Worm (Caenorhabditis elegans) whole organism, L4 larva: ENCODE results near the gene ttbk-3.

ENCODE experiments used
- F37D6.2 ChIP-seq: sonication (generic microtip); optimal IDR thresholded peaks from 2 replicates; lab custom pipeline; 2016; ENCODE audit warnings: mild to moderate bottlenecking, missing genetic modification characterization, missing compliant biosample characterization
- T26A8.4 ChIP-seq: fragments of 200-800 bp; sonication (Bioruptor generic); IDR thresholded peaks from 2 replicates; pipeline ENCODE4 v1.3.6; 2022; ENCODE audit warnings: missing genetic modification characterization, missing compliant biosample characterization
- Y105C5A.15 ChIP-seq: fragments of 200-800 bp; sonication (Bioruptor generic); IDR thresholded peaks from 2 replicates; pipeline ENCODE4 v1.3.6; 2022; ENCODE audit warnings: missing genetic modification characterization, missing compliant biosample characterization
- Y75B8A.6 ChIP-seq: fragments of 200-800 bp; sonication (Bioruptor generic); IDR thresholded peaks from 2 replicates; pipeline ENCODE4 v1.3.6; 2022; ENCODE audit warnings: missing genetic modification reagents, missing genetic modification characterization, missing compliant biosample characterization
- aly-2 ChIP-seq: sonication (generic microtip); optimal IDR thresholded peaks from 2 replicates; lab custom pipeline; 2018; ENCODE audit warnings: missing biosample characterization, missing genetic modification characterization
- ama-1 ChIP-seq: fragments of 150-350 bp; optimal IDR thresholded peaks from 2 replicates; lab custom pipeline; 2014; ENCODE audit warnings: inconsistent platforms, mixed read lengths
- arid-1 ChIP-seq: fragments of 200-800 bp; sonication (Bioruptor generic); conservative IDR thresholded peaks from 2 replicates; pipeline ENCODE4 v1.3.6; 2022; ENCODE audit warnings: missing genetic modification reagents, missing genetic modification characterization, missing compliant biosample characterization
- ceh-28 ChIP-seq: fragments of 150-350 bp; optimal IDR thresholded peaks from 2 replicates; lab custom pipeline; 2014; ENCODE audit warnings: missing biosample characterization, missing genetic modification reagents, missing genetic modification characterization
- ceh-82 ChIP-seq: sonication (generic microtip); optimal IDR thresholded peaks from 2 replicates; lab custom pipeline; 2017; ENCODE audit warnings: missing biosample characterization, missing genetic modification characterization
- ces-1 ChIP-seq: fragments of 150-350 bp; sonication (generic microtip); optimal IDR thresholded peaks from 4 replicates; lab custom pipeline; 2014; ENCODE audit warnings: missing biosample characterization, missing genetic modification reagents, missing genetic modification characterization
- daf-16 ChIP-seq, 3 experiments: sonication (generic microtip); optimal IDR thresholded peaks; 2 replicates each; lab custom pipeline; 2016 to 2017; ENCODE audit warnings: missing genetic modification characterization in 3 of 3, missing genetic modification reagents in 3 of 3, mild to moderate bottlenecking in 2 of 3, missing compliant biosample characterization in 2 of 3, missing biosample characterization in 1 of 3, moderate library complexity in 1 of 3
- daf-8 ChIP-seq: fragments of 200-800 bp; sonication (Bioruptor generic); IDR thresholded peaks from 2 replicates; pipeline ENCODE4 v1.3.6; 2022; ENCODE audit warnings: missing genetic modification characterization, missing compliant biosample characterization
- dmd-6 ChIP-seq: fragments of 200-800 bp; sonication (Bioruptor generic); IDR thresholded peaks from 2 replicates; pipeline ENCODE4 v1.3.6; 2022; ENCODE audit warnings: missing genetic modification reagents, missing genetic modification characterization, missing compliant biosample characterization
- duxl-1 ChIP-seq: sonication (generic microtip); optimal IDR thresholded peaks from 2 replicates; lab custom pipeline; 2016; ENCODE audit warnings: mild to moderate bottlenecking, missing genetic modification characterization, moderate library complexity, missing compliant biosample characterization; ENCODE audit not compliant: poor library complexity
- dve-1 ChIP-seq: sonication (generic microtip); optimal IDR thresholded peaks from 2 replicates; lab custom pipeline; 2017; ENCODE audit warnings: antibody characterized with exemption, mild to moderate bottlenecking, missing genetic modification characterization, missing compliant biosample characterization; ENCODE audit not compliant: insufficient read depth
- hlh-11 ChIP-seq: fragments of 200-800 bp; sonication (Bioruptor generic); optimal IDR thresholded peaks from 2 replicates; lab custom pipeline; 2018; ENCODE audit warnings: mild to moderate bottlenecking, missing genetic modification characterization, missing compliant biosample characterization
- hlh-30 ChIP-seq: sonication (generic microtip); optimal IDR thresholded peaks from 2 replicates; lab custom pipeline; 2017; ENCODE audit warnings: antibody characterized with exemption, mild to moderate bottlenecking, missing genetic modification characterization, missing compliant biosample characterization; ENCODE audit not compliant: insufficient read depth
- hmg-1.1 ChIP-seq: fragments of 200-800 bp; sonication (Bioruptor generic); IDR thresholded peaks from 2 replicates; pipeline ENCODE4 v1.3.6; 2022; ENCODE audit warnings: missing genetic modification reagents, missing genetic modification characterization, missing compliant biosample characterization
- lin-13 ChIP-seq: fragments of 150-350 bp; optimal IDR thresholded peaks from 2 replicates; lab custom pipeline; 2014; ENCODE audit warnings: missing biosample characterization, missing genetic modification reagents, missing genetic modification characterization
- lin-15B ChIP-seq: fragments of 150-350 bp; sonication (generic microtip); optimal IDR thresholded peaks from 3 replicates; lab custom pipeline; 2014; ENCODE audit warnings: missing biosample characterization, missing genetic modification characterization
- lin-38 ChIP-seq: fragments of 200-800 bp; sonication (Bioruptor generic); IDR thresholded peaks from 2 replicates; pipeline ENCODE4 v1.3.6; 2022; ENCODE audit warnings: missing genetic modification reagents, missing genetic modification characterization, missing compliant biosample characterization
- lir-3 ChIP-seq: sonication (generic microtip); optimal IDR thresholded peaks from 2 replicates; lab custom pipeline; 2016; ENCODE audit warnings: mild to moderate bottlenecking, missing genetic modification characterization, missing compliant biosample characterization
- lsy-2 ChIP-seq, 2 experiments: fragments of 150-350 bp in 1 of 2; sonication (generic microtip) in 1 of 2; optimal IDR thresholded peaks; 2 replicates each; lab custom pipeline; 2014 to 2017; ENCODE audit warnings: missing biosample characterization in 2 of 2, missing genetic modification characterization in 2 of 2
- mdl-1 ChIP-seq, 2 experiments: fragments of 150-350 bp in 1 of 2; sonication (generic microtip) in 1 of 2; optimal IDR thresholded peaks; 2 replicates each; lab custom pipeline; 2014 to 2017; ENCODE audit warnings: missing biosample characterization in 2 of 2, missing genetic modification characterization in 2 of 2
- mep-1 ChIP-seq: fragments of 150-350 bp; sonication (generic microtip); optimal IDR thresholded peaks from 3 replicates; lab custom pipeline; 2014; ENCODE audit warnings: missing biosample characterization, missing genetic modification characterization
- mes-2 ChIP-seq: sonication (generic microtip); optimal IDR thresholded peaks from 2 replicates; lab custom pipeline; 2016; ENCODE audit warnings: missing genotype, mild to moderate bottlenecking, missing genetic modification characterization, missing compliant biosample characterization; ENCODE audit not compliant: poor library complexity, severe bottlenecking
- mxl-3 ChIP-seq: fragments of 200-800 bp; sonication (Bioruptor generic); optimal IDR thresholded peaks from 2 replicates; lab custom pipeline; 2018; ENCODE audit warnings: mild to moderate bottlenecking, missing genetic modification characterization, missing compliant biosample characterization
- nhr-10 ChIP-seq: fragments of 150-350 bp; optimal IDR thresholded peaks from 2 replicates; lab custom pipeline; 2014; ENCODE audit warnings: missing biosample characterization, missing genetic modification characterization
- nhr-102 ChIP-seq: sonication (generic microtip); optimal IDR thresholded peaks from 2 replicates; lab custom pipeline; 2016; ENCODE audit warnings: mild to moderate bottlenecking, missing genetic modification characterization, moderate library complexity, missing compliant biosample characterization
- nhr-111 ChIP-seq: fragments of 200-800 bp; sonication (Bioruptor generic); optimal IDR thresholded peaks from 2 replicates; lab custom pipeline; 2018; ENCODE audit warnings: mild to moderate bottlenecking, missing genetic modification characterization, missing compliant biosample characterization
- nhr-25 ChIP-seq: sonication (generic microtip); optimal IDR thresholded peaks from 2 replicates; lab custom pipeline; 2017; ENCODE audit warnings: missing genetic modification characterization, mild to moderate bottlenecking, missing compliant biosample characterization, antibody characterized with exemption, moderate library complexity, borderline replicate concordance; ENCODE audit not compliant: insufficient read depth
- nhr-28 ChIP-seq: fragments of 150-350 bp; optimal IDR thresholded peaks from 2 replicates; lab custom pipeline; 2014; ENCODE audit warnings: missing biosample characterization, missing genetic modification characterization
- nhr-41 ChIP-seq: fragments of 200-800 bp; sonication (Bioruptor generic); IDR thresholded peaks from 2 replicates; pipeline ENCODE4 v1.3.6; 2022; ENCODE audit warnings: missing genetic modification reagents, missing genetic modification characterization, missing compliant biosample characterization
- nhr-42 ChIP-seq: fragments of 200-800 bp; sonication (Bioruptor generic); IDR thresholded peaks from 2 replicates; pipeline ENCODE4 v1.3.6; 2022; ENCODE audit warnings: missing genetic modification characterization, missing compliant biosample characterization
- nhr-48 ChIP-seq: sonication (generic microtip); optimal IDR thresholded peaks from 2 replicates; lab custom pipeline; 2016; ENCODE audit warnings: mild to moderate bottlenecking, missing genetic modification characterization, missing compliant biosample characterization
- nhr-6 ChIP-seq: fragments of 150-350 bp; optimal IDR thresholded peaks from 2 replicates; lab custom pipeline; 2014; ENCODE audit warnings: missing biosample characterization, missing genetic modification characterization
- nhr-76 ChIP-seq: fragments of 150-350 bp; optimal IDR thresholded peaks from 2 replicates; lab custom pipeline; 2014; ENCODE audit warnings: missing biosample characterization, missing genetic modification characterization
- nhr-77 ChIP-seq: fragments of 150-350 bp; optimal IDR thresholded peaks from 2 replicates; lab custom pipeline; 2014; ENCODE audit warnings: missing biosample characterization, missing genetic modification characterization
- pqm-1 ChIP-seq: sonication (generic microtip); optimal IDR thresholded peaks from 2 replicates; lab custom pipeline; 2017; ENCODE audit warnings: missing biosample characterization, missing genetic modification characterization
- rbr-2 ChIP-seq: sonication (generic microtip); optimal IDR thresholded peaks from 2 replicates; lab custom pipeline; 2016; ENCODE audit warnings: missing genotype, missing genetic modification characterization, missing compliant biosample characterization
- set-16 ChIP-seq: fragments of 200-800 bp; sonication (Bioruptor generic); IDR thresholded peaks from 2 replicates; pipeline ENCODE4 v1.3.6; 2022; ENCODE audit warnings: missing genetic modification reagents, missing genetic modification characterization, missing compliant biosample characterization
- snpc-1.2 ChIP-seq: fragments of 200-800 bp; sonication (Bioruptor generic); IDR thresholded peaks from 2 replicates; pipeline ENCODE4 v1.3.6; 2022; ENCODE audit warnings: missing genetic modification reagents, missing genetic modification characterization, missing compliant biosample characterization
- spr-1 ChIP-seq: sonication (generic microtip); optimal IDR thresholded peaks from 2 replicates; lab custom pipeline; 2016; ENCODE audit warnings: mild to moderate bottlenecking, missing genetic modification characterization, missing compliant biosample characterization
- spr-3 ChIP-seq: fragments of 200-800 bp; sonication (Bioruptor generic); optimal IDR thresholded peaks from 2 replicates; lab custom pipeline; 2018; ENCODE audit warnings: mild to moderate bottlenecking, missing genetic modification characterization, missing compliant biosample characterization
- tag-97 ChIP-seq: fragments of 200-800 bp; sonication (Bioruptor generic); IDR thresholded peaks from 2 replicates; pipeline ENCODE4 v1.3.6; 2022; ENCODE audit warnings: missing genetic modification characterization, missing compliant biosample characterization
- unc-62 ChIP-seq, 3 experiments: fragments of 150-350 bp in 1 of 3; sonication (generic microtip); optimal IDR thresholded peaks in 2 of 3; peaks in 1 of 3; 1 replicate in 1 of 3; 2 replicates in 2 of 3; lab custom pipeline; 2014 to 2017; ENCODE audit warnings: missing biosample characterization in 3 of 3, missing genetic modification characterization in 3 of 3, missing genetic modification reagents in 3 of 3, missing genotype in 1 of 3
- vab-7 ChIP-seq: fragments of 200-800 bp; sonication (Bioruptor generic); IDR thresholded peaks from 2 replicates; pipeline ENCODE4 v1.3.6; 2022; ENCODE audit warnings: missing genetic modification reagents, missing genetic modification characterization, missing compliant biosample characterization
- zag-1 ChIP-seq: fragments of 150-350 bp; optimal IDR thresholded peaks from 2 replicates; lab custom pipeline; 2014; ENCODE audit warnings: missing biosample characterization, missing genetic modification characterization
- zfp-2 ChIP-seq: sonication (generic microtip); optimal IDR thresholded peaks from 2 replicates; lab custom pipeline; 2016; ENCODE audit warnings: mild to moderate bottlenecking, missing genetic modification characterization, missing compliant biosample characterization

ttbk-3 gene

DNA sequence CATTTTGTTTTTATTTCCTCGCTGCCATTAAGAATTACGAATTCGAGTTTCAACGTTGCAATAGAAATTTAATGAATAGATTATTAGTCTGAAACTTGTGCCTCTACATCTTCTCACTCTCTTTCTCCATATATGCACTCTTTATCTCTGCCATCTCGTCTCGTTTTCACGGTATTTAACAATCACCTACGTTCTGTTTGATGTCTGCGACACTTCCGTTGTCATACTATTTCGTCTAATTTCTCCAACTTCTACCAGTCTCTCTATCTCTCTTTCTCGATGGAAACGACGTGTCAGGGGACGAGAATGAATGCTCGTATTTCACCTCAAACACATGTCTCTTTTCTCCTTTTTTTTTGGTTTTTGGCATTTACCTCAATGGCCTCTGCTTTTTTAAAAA is 15.9 kb downstream of the ttbk-3 start (continued):
- TF ChIP-seq arid-1 (GFP tag; lab: Robert Waterston, UW) (no peak), Y105C5A.15 (GFP tag; lab: Robert Waterston, UW) (no peak), zfp-2 (tag; lab: Kevin White, UChicago) (no peak), hlh-11 (tag; lab: Kevin White, UChicago) (peak; percentile 71), set-16 (no peak), lin-38 (GFP tag; lab: Robert Waterston, UW) (no peak), lir-3 (no peak), F37D6.2 (tag; lab: Kevin White, UChicago) (no peak), tag-97 (GFP tag; lab: Robert Waterston, UW) (no peak), dve-1 (tag; lab: Kevin White, UChicago) (peak; percentile 37)

DNA sequence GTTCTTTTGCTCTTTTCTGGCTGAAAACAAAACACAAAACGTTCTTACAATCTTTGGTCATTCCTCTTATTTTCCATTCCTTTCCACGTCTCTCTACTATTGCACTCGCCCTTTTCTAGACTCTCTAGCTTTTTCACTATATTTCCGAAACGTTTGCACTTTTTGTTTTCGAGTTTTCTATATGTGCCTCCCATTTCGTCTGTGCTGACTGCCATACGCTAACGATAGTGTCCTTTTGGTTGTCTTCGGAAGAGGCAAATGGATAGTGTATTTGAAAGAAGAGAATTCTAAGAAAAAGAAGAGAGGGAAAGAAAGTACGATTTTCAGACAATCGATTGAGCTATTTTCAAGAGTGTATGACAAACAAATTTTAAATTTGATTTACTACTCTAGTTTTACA is 17.0 kb downstream of the ttbk-3 start:
- TF ChIP-seq mxl-3, result no peak
- TF ChIP-seq lir-3, result no peak
- TF ChIP-seq zag-1 (tag; lab: Kevin White, UChicago), result no peak
- no peak for TF ChIP-seq lin-13
- peak; percentile 46; the same call in 1 of the 2 replicates for TF ChIP-seq dmd-6 (GFP tag; lab: Robert Waterston, UW)
- no peak for TF ChIP-seq nhr-76
- TF ChIP-seq lsy-2 (tag; optimal IDR thresholded peaks at IDR 0.05; lab: Kevin White, UChicago), result peak in 1 of 2 experiments; percentile 19
- no peak for TF ChIP-seq spr-3
- peak; percentile 9 for TF ChIP-seq mes-2 (tag; lab: Kevin White, UChicago)
- no peak for TF ChIP-seq daf-16 (GFP tag; optimal IDR thresholded peaks at IDR 0.05; lab: Kevin White, UChicago)
- TF ChIP-seq daf-16 (tag; optimal IDR thresholded peaks at IDR 0.05; lab: Kevin White, UChicago), result peak; percentile 85
- no peak for TF ChIP-seq T26A8.4 (GFP tag; lab: Robert Waterston, UW)
- peak in 1 of 2 experiments; percentile 44 for TF ChIP-seq mdl-1 (tag; optimal IDR thresholded peaks at IDR 0.05; lab: Kevin White, UChicago)
- no peak for TF ChIP-seq vab-7 (GFP tag; lab: Robert Waterston, UW)
- TF ChIP-seq mep-1 (tag; lab: Kevin White, UChicago), result peak; percentile 30
- no peak for TF ChIP-seq nhr-41 (GFP tag; lab: Robert Waterston, UW)
- TF ChIP-seq nhr-111 (GFP tag; lab: Kevin White, UChicago), result no peak
- TF ChIP-seq lin-15B, result no peak
- TF ChIP-seq nhr-10 (tag; lab: Kevin White, UChicago), result no peak
- peak; percentile 64 for TF ChIP-seq dve-1 (tag; lab: Kevin White, UChicago)
- peak; percentile 43 for TF ChIP-seq hlh-30 (tag; lab: Kevin White, UChicago)
- no peak for TF ChIP-seq nhr-77 (tag; lab: Kevin White, UChicago)
- no peak for TF ChIP-seq ces-1 (GFP tag; lab: Kevin White, UChicago)
- no peak for TF ChIP-seq hmg-1.1
- peak in 1 of 2 experiments; percentile 51 for TF ChIP-seq unc-62 (GFP tag; optimal IDR thresholded peaks at IDR 0.05 in 1 of 2; lab: Kevin White, UChicago)
- TF ChIP-seq unc-62 (tag; optimal IDR thresholded peaks at IDR 0.05; lab: Kevin White, UChicago), result no peak
- no peak for TF ChIP-seq ceh-28 (tag; lab: Kevin White, UChicago)
- TF ChIP-seq hlh-11 (tag; lab: Kevin White, UChicago), result peak; percentile 47
- TF ChIP-seq nhr-28, result peak; percentile 73
- peak; percentile 69 for TF ChIP-seq pqm-1 (tag; lab: Kevin White, UChicago)
- TF ChIP-seq zfp-2 (tag; lab: Kevin White, UChicago), result no peak
- TF ChIP-seq nhr-102 (tag; lab: Kevin White, UChicago), result no peak

DNA sequence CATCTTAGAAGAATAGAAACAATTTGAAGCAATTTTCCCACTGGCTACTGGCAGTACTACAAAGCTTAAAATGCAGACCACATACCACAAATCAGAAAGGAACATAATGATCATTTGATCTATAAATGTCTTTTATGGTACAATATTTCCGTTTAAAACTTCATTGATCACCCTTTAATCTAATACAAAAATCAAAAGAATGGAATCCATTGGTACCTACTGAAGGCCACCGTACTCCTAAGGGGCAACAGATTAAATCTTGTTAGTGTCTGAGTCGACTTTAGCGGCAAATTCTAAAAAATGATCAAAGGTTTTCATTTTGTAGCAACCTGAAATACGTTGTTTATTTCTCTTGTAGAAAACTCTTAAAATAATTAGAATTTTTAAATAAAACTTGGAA is 17.5 kb downstream of the ttbk-3 start:
- no peak for TF ChIP-seq nhr-42 (GFP tag; lab: Robert Waterston, UW)
- no peak for TF ChIP-seq nhr-6 (tag; lab: Kevin White, UChicago)
- no peak for TF ChIP-seq spr-1 (tag; lab: Kevin White, UChicago)
- no peak for TF ChIP-seq rbr-2
- TF ChIP-seq daf-8 (GFP tag; lab: Robert Waterston, UW), result no peak
- TF ChIP-seq nhr-25 (tag; lab: Kevin White, UChicago), result no peak
- TF ChIP-seq ceh-28 (tag; lab: Kevin White, UChicago), result no peak
- TF ChIP-seq nhr-48, result no peak
- no peak for TF ChIP-seq Y75B8A.6 (GFP tag; lab: Robert Waterston, UW)
- no peak for TF ChIP-seq aly-2 (tag; lab: Kevin White, UChicago)
- no peak for TF ChIP-seq duxl-1 (tag; lab: Kevin White, UChicago)
- no peak for TF ChIP-seq zag-1 (tag; lab: Kevin White, UChicago)
- no peak for TF ChIP-seq snpc-1.2
- no peak for TF ChIP-seq ama-1 (lab: Kevin White, UChicago)
- no peak for TF ChIP-seq ceh-82
